Fruit fly (Drosophila melanogaster): Measurements from ENCODE around the gene CG32191.

DNA sequence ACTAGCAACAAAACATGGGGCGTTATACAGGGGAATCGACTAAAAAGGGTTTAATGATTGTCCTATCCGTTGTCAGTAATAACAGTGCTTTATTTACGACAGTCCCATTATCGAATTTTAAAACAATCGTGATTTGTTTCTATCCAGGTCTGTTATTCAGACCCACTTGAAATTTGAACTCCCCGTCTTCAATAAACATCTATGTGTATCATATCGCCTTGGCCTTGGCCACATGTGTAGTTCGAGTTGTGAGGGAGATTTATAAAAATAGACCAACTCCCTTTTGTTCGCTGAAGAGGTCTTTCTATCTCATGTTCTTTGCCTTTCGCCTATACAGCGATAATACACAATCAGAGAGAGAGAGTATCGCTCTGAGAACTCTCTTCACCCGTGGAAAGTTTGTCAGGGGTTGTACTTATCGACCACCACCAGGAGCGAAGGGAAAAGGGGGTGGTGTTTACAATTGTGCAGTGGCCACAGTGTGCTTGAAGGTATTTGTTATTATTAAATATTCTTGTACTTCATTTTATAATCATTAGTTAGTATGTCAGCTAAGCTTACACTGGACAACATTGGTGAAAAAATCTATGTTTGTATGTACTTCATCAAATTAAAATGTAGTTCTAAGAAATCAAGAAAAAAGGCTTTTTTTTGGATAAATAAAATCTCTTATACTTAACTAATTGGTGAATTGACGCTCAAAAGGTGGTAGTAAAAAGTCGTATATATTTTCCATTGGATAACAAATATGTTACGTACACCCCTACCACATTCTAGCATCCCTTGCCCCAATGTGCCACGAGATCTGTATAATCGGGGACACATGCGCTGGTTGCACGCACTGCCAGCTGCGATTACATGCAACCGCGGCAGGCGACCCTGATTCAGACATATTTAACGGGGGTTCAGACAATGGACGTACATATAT lies 51.5 kb downstream of the CG32191 start:
- TF ChIP-seq pan (optimal IDR thresholded peaks at IDR 0.05) (no peak), CG8478 (optimal IDR thresholded peaks at IDR 0.05) (no peak), EcR (GFP tag; optimal IDR thresholded peaks at IDR 0.05) (no peak)
